Worm (Caenorhabditis elegans): Measurements from ENCODE around the gene C37C3.1.

- TF ChIP-seq ztf-29 (GFP tag; IDR thresholded peaks at IDR 0.05) (no peak), ztf-23 (GFP tag; IDR thresholded peaks at IDR 0.05) (no peak), klf-2 (GFP tag; conservative IDR thresholded peaks at IDR 0.05) (no peak), T22C8.4 (GFP tag; IDR thresholded peaks at IDR 0.05) (no peak), tab-1 (GFP tag; IDR thresholded peaks at IDR 0.05) (no peak), flt-1 (GFP tag; IDR thresholded peaks at IDR 0.05) (no peak)
Measured at ce11 chrV:7852078-7852477, 5.7 kb upstream of the C37C3.1 start.

All from whole organism, midembryonic.